Worm (Caenorhabditis elegans) whole organism, L3 larva: ENCODE results near the gene tnt-2.
A peak's percentile ranks its signal among the peaks of the same experiment; 100 is the strongest.

Source experiments
- ama-1 ChIP-seq: fragments of 150-350 bp; optimal IDR thresholded peaks from 2 replicates; lab custom pipeline; 2018
- ceh-16 ChIP-seq: sonication (generic microtip); optimal IDR thresholded peaks from 2 replicates; lab custom pipeline; 2017; ENCODE audit warnings: missing biosample characterization, missing genetic modification characterization
- lin-15B ChIP-seq: fragments of 150-350 bp; optimal IDR thresholded peaks from 2 replicates; lab custom pipeline; 2014; ENCODE audit warnings: missing biosample characterization, missing genetic modification characterization
- nhr-28 ChIP-seq: fragments of 150-350 bp; optimal IDR thresholded peaks from 2 replicates; lab custom pipeline; 2014; ENCODE audit warnings: missing biosample characterization, missing genetic modification characterization
- pha-4 ChIP-seq: fragments of 150-350 bp; optimal IDR thresholded peaks from 2 replicates; lab custom pipeline; 2014; ENCODE audit warnings: missing biosample characterization, missing genetic modification reagents, missing genetic modification characterization
- skn-1 ChIP-seq: fragments of 150-350 bp; optimal IDR thresholded peaks from 2 replicates; lab custom pipeline; 2014; ENCODE audit warnings: missing biosample characterization, missing genetic modification characterization
- snpc-4 ChIP-seq: fragments of 150-350 bp; optimal IDR thresholded peaks from 2 replicates; lab custom pipeline; 2014; ENCODE audit warnings: missing biosample characterization, missing genetic modification characterization
- ztf-11 ChIP-seq: fragments of 150-350 bp; optimal IDR thresholded peaks from 2 replicates; lab custom pipeline; 2014; ENCODE audit warnings: missing biosample characterization, missing genetic modification characterization

DNA sequence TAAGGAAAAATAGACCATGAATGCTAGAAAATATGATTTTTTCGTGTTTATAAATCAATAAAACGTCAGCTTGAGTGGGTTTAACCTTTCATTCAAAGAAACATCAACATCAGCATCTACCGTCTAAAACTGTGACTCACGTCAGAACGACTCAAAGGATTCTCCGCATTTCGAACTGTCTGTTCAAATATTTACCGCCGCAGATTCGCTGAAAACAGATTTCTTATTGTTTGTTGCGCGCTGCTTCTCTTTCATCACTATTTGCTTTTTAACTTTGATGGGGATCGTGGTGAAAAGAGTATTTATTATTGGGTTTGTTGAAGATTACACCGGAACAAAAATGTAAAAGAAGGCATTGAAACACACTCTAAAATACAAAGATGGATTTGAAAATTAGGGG is 2.1 kb downstream of the tnt-2 start:
- TF ChIP-seq lin-15B (tag; lab: Kevin White, UChicago) (no peak), ama-1 (lab: Kevin White, UChicago) (no peak), nhr-28 (tag; lab: Kevin White, UChicago) (no peak), snpc-4 (no peak), ceh-16 (tag; lab: Kevin White, UChicago) (no peak), skn-1 (tag; lab: Kevin White, UChicago) (no peak), ztf-11 (tag; lab: Kevin White, UChicago) (no peak), pha-4 (tag; lab: Kevin White, UChicago) (peak; percentile 91)
